Fruit fly (Drosophila melanogaster) whole organism, embryonic: ENCODE data around the gene CG11279.

ENCODE experiments used
- Ada2b ChIP-seq: fragments of 200-800 bp; sonication (Bioruptor generic); IDR thresholded peaks from 2 replicates; pipeline ENCODE4 v1.3.6; 2022; ENCODE audit warnings: missing biosample characterization, missing genetic modification characterization
- Atf-2 ChIP-seq: fragments of 200-800 bp; sonication (Bioruptor generic); optimal IDR thresholded peaks from 2 replicates; lab custom pipeline; 2016; ENCODE audit warnings: missing biosample characterization, missing genetic modification characterization
- CG10147 ChIP-seq: fragments of 200-800 bp; sonication (Bioruptor generic); optimal IDR thresholded peaks from 2 replicates; lab custom pipeline; 2019; ENCODE audit warnings: missing biosample characterization, mild to moderate bottlenecking, missing genetic modification characterization, moderate library complexity
- CG11093 ChIP-seq: fragments of 200-800 bp; sonication (Bioruptor generic); IDR thresholded peaks from 3 replicates; pipeline ENCODE4 v1.3.6; 2022; ENCODE audit warnings: missing biosample characterization, missing genetic modification characterization
- CG11398 ChIP-seq: fragments of 200-800 bp; sonication (Bioruptor generic); optimal IDR thresholded peaks from 2 replicates; lab custom pipeline; 2016; ENCODE audit warnings: missing biosample characterization, missing genetic modification characterization
- CG11504 ChIP-seq: fragments of 200-800 bp; sonication (Bioruptor generic); optimal IDR thresholded peaks from 3 replicates; lab custom pipeline; 2019; ENCODE audit warnings: missing biosample characterization, mild to moderate bottlenecking, missing genetic modification characterization, moderate library complexity
- CG12769 ChIP-seq: fragments of 200-800 bp; sonication (Bioruptor generic); optimal IDR thresholded peaks from 2 replicates; lab custom pipeline; 2019; ENCODE audit warnings: missing biosample characterization, mild to moderate bottlenecking, missing genetic modification characterization, moderate library complexity
- CG13123 ChIP-seq: fragments of 200-800 bp; sonication (Bioruptor generic); optimal IDR thresholded peaks from 2 replicates; lab custom pipeline; 2016; ENCODE audit warnings: missing biosample characterization, missing genetic modification characterization
- CG14965 ChIP-seq: fragments of 200-800 bp; sonication (Bioruptor generic); optimal IDR thresholded peaks from 2 replicates; lab custom pipeline; 2016; ENCODE audit warnings: missing biosample characterization, missing genetic modification characterization, borderline replicate concordance
- CG17802 ChIP-seq: fragments of 200-800 bp; sonication (Bioruptor generic); optimal IDR thresholded peaks from 2 replicates; lab custom pipeline; 2018; ENCODE audit warnings: missing biosample characterization, mild to moderate bottlenecking, missing genetic modification characterization, moderate library complexity
- CG18262 ChIP-seq: fragments of 200-800 bp; optimal IDR thresholded peaks from 3 replicates; lab custom pipeline; 2019; ENCODE audit warnings: missing biosample characterization, mild to moderate bottlenecking, missing genetic modification characterization, moderate library complexity
- CG31441 ChIP-seq: fragments of 200-800 bp; sonication (Bioruptor generic); IDR thresholded peaks from 2 replicates; pipeline ENCODE4 v1.3.6; 2022; ENCODE audit warnings: missing biosample characterization, missing genetic modification characterization
- CG3838 ChIP-seq: fragments of 200-800 bp; sonication (Bioruptor generic); optimal IDR thresholded peaks from 3 replicates; lab custom pipeline; 2016; ENCODE audit warnings: missing biosample characterization, missing genetic modification characterization
- CG3847 ChIP-seq: fragments of 200-800 bp; sonication (Bioruptor generic); IDR thresholded peaks from 2 replicates; pipeline ENCODE4 v1.3.6; 2022; ENCODE audit warnings: missing biosample characterization, missing genetic modification characterization
- CG4424 ChIP-seq: fragments of 200-800 bp; sonication (Bioruptor generic); optimal IDR thresholded peaks from 3 replicates; lab custom pipeline; 2016; ENCODE audit warnings: missing biosample characterization, missing genetic modification characterization
- CG7357 ChIP-seq: fragments of 200-800 bp; sonication (Bioruptor generic); IDR thresholded peaks from 3 replicates; pipeline ENCODE4 v1.3.6; 2022; ENCODE audit warnings: missing biosample characterization, missing genetic modification characterization
- CG7839 ChIP-seq: fragments of 200-800 bp; sonication (Bioruptor generic); optimal IDR thresholded peaks from 3 replicates; lab custom pipeline; 2018; ENCODE audit warnings: missing biosample characterization, mild to moderate bottlenecking, missing genetic modification characterization, moderate library complexity
- CG8290 ChIP-seq, 3 experiments: fragments of 200-800 bp; sonication (Bioruptor generic); optimal IDR thresholded peaks; 2 replicates each; lab custom pipeline; 2016 to 2019; ENCODE audit warnings: missing biosample characterization in 3 of 3, missing genetic modification characterization in 3 of 3, mild to moderate bottlenecking in 2 of 3, moderate library complexity in 1 of 3
- Dfd ChIP-seq, 2 experiments: fragments of >200 bp; optimal IDR thresholded peaks; 2 replicates each; lab custom pipeline; 2017; ENCODE audit warnings: missing biosample characterization in 2 of 2, missing genetic modification characterization in 2 of 2
- Dip2 ChIP-seq: fragments of 200-800 bp; sonication (Bioruptor generic); IDR thresholded peaks from 2 replicates; pipeline ENCODE4 v1.3.6; 2022; ENCODE audit warnings: missing biosample characterization, missing genetic modification characterization
- Gug ChIP-seq: fragments of 200-800 bp; sonication (Bioruptor generic); IDR thresholded peaks from 4 replicates; pipeline ENCODE4 v1.3.6; 2022; ENCODE audit warnings: missing biosample characterization, missing genetic modification characterization
- MBD-R2 ChIP-seq: fragments of 200-800 bp; sonication (Bioruptor generic); IDR thresholded peaks from 2 replicates; pipeline ENCODE4 v1.3.6; 2022; ENCODE audit warnings: missing biosample characterization, missing genetic modification characterization
- Max ChIP-seq: fragments of 200-800 bp; sonication (Bioruptor generic); optimal IDR thresholded peaks from 2 replicates; lab custom pipeline; 2016; ENCODE audit warnings: missing biosample characterization, mild to moderate bottlenecking, missing genetic modification characterization
- NFAT ChIP-seq: fragments of 200-800 bp; sonication (Bioruptor generic); IDR thresholded peaks from 2 replicates; pipeline ENCODE4 v1.3.6; 2022; ENCODE audit warnings: missing biosample characterization, missing genetic modification characterization
- Pdp1 ChIP-seq, 2 experiments: fragments of 200-800 bp; sonication (Bioruptor generic); optimal IDR thresholded peaks; 3 replicates each; lab custom pipeline; 2016; ENCODE audit warnings: missing biosample characterization in 2 of 2, missing genetic modification characterization in 2 of 2, mild to moderate bottlenecking in 1 of 2, moderate library complexity in 1 of 2
- Sry-δ ChIP-seq: fragments of 200-800 bp; sonication (Bioruptor generic); optimal IDR thresholded peaks from 2 replicates; lab custom pipeline; 2016; ENCODE audit warnings: missing biosample characterization, missing genetic modification characterization
- abd-A ChIP-seq: fragments of 200-800 bp; sonication (Bioruptor generic); optimal IDR thresholded peaks from 3 replicates; lab custom pipeline; 2019; ENCODE audit warnings: missing biosample characterization, mild to moderate bottlenecking, missing genetic modification characterization, moderate library complexity
- chinmo ChIP-seq: fragments of 200-800 bp; sonication (Bioruptor generic); IDR thresholded peaks from 4 replicates; pipeline ENCODE4 v1.3.6; 2022; ENCODE audit warnings: missing biosample characterization, missing genetic modification characterization; ENCODE audit not compliant: partially characterized antibody
- chm ChIP-seq: fragments of 200-800 bp; sonication (Bioruptor generic); IDR thresholded peaks from 2 replicates; pipeline ENCODE4 v1.3.6; 2022; ENCODE audit warnings: missing biosample characterization, missing genetic modification characterization
- crp ChIP-seq, 2 experiments: fragments of 200-800 bp; sonication (Bioruptor generic); optimal IDR thresholded peaks; 2 replicates in 1 of 2; 3 replicates in 1 of 2; lab custom pipeline; 2017; ENCODE audit warnings: missing biosample characterization in 2 of 2, missing genetic modification characterization in 2 of 2, mild to moderate bottlenecking in 1 of 2, moderate library complexity in 1 of 2
- dan ChIP-seq: fragments of 200-800 bp; sonication (Bioruptor generic); IDR thresholded peaks from 2 replicates; pipeline ENCODE4 v1.3.6; 2022; ENCODE audit warnings: missing biosample characterization, missing genetic modification characterization
- dm ChIP-seq: fragments of 200-800 bp; sonication (Bioruptor generic); optimal IDR thresholded peaks from 3 replicates; lab custom pipeline; 2016; ENCODE audit warnings: missing biosample characterization, missing genetic modification characterization
- emc ChIP-seq: fragments of 200-800 bp; sonication (Bioruptor generic); optimal IDR thresholded peaks from 2 replicates; lab custom pipeline; 2016; ENCODE audit warnings: missing biosample characterization, missing genetic modification characterization
- en ChIP-seq: fragments of 200-800 bp; sonication (Bioruptor generic); optimal IDR thresholded peaks from 2 replicates; lab custom pipeline; 2016; ENCODE audit warnings: missing biosample characterization, missing genetic modification characterization
- ftz-f1 ChIP-seq: fragments of 200-800 bp; sonication (Bioruptor generic); optimal IDR thresholded peaks from 2 replicates; lab custom pipeline; 2016; ENCODE audit warnings: missing biosample characterization, missing genetic modification characterization
- gce ChIP-seq: fragments of 200-800 bp; sonication (Bioruptor generic); IDR thresholded peaks from 3 replicates; pipeline ENCODE4 v1.3.6; 2022; ENCODE audit warnings: missing biosample characterization, missing genetic modification characterization
- gcm2 ChIP-seq: fragments of 200-800 bp; sonication (Bioruptor generic); optimal IDR thresholded peaks from 2 replicates; lab custom pipeline; 2016; ENCODE audit warnings: missing biosample characterization, missing genetic modification characterization
- hb ChIP-seq: fragments of 200-800 bp; sonication (Bioruptor generic); IDR thresholded peaks from 3 replicates; pipeline ENCODE4 v1.3.6; 2022; ENCODE audit warnings: missing biosample characterization, missing genetic modification characterization; ENCODE audit not compliant: partially characterized antibody
- lola ChIP-seq, 3 experiments: fragments of >200 bp in 2 of 3; fragments of 200-800 bp in 1 of 3; sonication (Bioruptor generic) in 1 of 3; optimal IDR thresholded peaks; 2 replicates each; lab custom pipeline; 2017 to 2019; ENCODE audit warnings: missing biosample characterization in 3 of 3, missing genetic modification characterization in 3 of 3, mild to moderate bottlenecking in 1 of 3, moderate library complexity in 1 of 3
- mirr ChIP-seq: fragments of 200-800 bp; sonication (Bioruptor generic); optimal IDR thresholded peaks from 3 replicates; lab custom pipeline; 2018; ENCODE audit warnings: missing biosample characterization, mild to moderate bottlenecking, missing genetic modification characterization
- pnt ChIP-seq: fragments of 200-800 bp; sonication (Bioruptor generic); optimal IDR thresholded peaks from 3 replicates; lab custom pipeline; 2016; ENCODE audit warnings: missing biosample characterization, missing genetic modification characterization
- row ChIP-seq: fragments of 200-800 bp; sonication (Bioruptor generic); IDR thresholded peaks from 3 replicates; pipeline ENCODE4 v1.3.6; 2022; ENCODE audit warnings: missing biosample characterization, missing genetic modification characterization
- sd ChIP-seq: fragments of 200-800 bp; sonication (Bioruptor generic); optimal IDR thresholded peaks from 3 replicates; lab custom pipeline; 2018; ENCODE audit warnings: missing biosample characterization, mild to moderate bottlenecking, missing genetic modification characterization, moderate library complexity
- slbo ChIP-seq: fragments of 200-800 bp; sonication (Bioruptor generic); IDR thresholded peaks from 2 replicates; pipeline ENCODE4 v1.3.6; 2022; ENCODE audit warnings: missing biosample characterization, missing genetic modification characterization
- slou ChIP-seq: fragments of 200-800 bp; sonication (Bioruptor generic); optimal IDR thresholded peaks from 3 replicates; lab custom pipeline; 2016; ENCODE audit warnings: missing biosample characterization, missing genetic modification characterization
- stwl ChIP-seq: fragments of 200-800 bp; sonication (Bioruptor generic); optimal IDR thresholded peaks from 3 replicates; lab custom pipeline; 2018; ENCODE audit warnings: missing biosample characterization, mild to moderate bottlenecking, missing genetic modification characterization, moderate library complexity
- tio ChIP-seq: fragments of 200-800 bp; sonication (Bioruptor generic); optimal IDR thresholded peaks from 2 replicates; lab custom pipeline; 2017; ENCODE audit warnings: missing biosample characterization, missing genetic modification characterization, inconsistent platforms
- zf30C ChIP-seq: fragments of 200-800 bp; sonication (Bioruptor generic); optimal IDR thresholded peaks from 3 replicates; lab custom pipeline; 2018; ENCODE audit warnings: missing biosample characterization, mild to moderate bottlenecking, missing genetic modification characterization

Gene CG11279

dm6 chr3L:13032085-13032914 lies 14.5 kb upstream of the CG11279 start (continued):
- TF ChIP-seq CG11504 (tag; lab: Kevin White, UChicago), result peak; percentile 39
- peak; percentile 31; the same call in 1 of the 2 replicates for TF ChIP-seq NFAT
- no peak for TF ChIP-seq hb (GFP tag; lab: Robert Waterston, UW)
- TF ChIP-seq ftz-f1, result no peak
- TF ChIP-seq MBD-R2 (GFP tag; lab: Robert Waterston, UW), result no peak
- peak; percentile 71 for TF ChIP-seq CG18262 (tag; lab: Kevin White, UChicago)
- peak; percentile 61; the same call in 1 of the 3 replicates for TF ChIP-seq gce (GFP tag; lab: Robert Waterston, UW)
- TF ChIP-seq Sry-δ (GFP tag; lab: Kevin White, UChicago), result peak; percentile 23
- TF ChIP-seq dm (GFP tag; lab: Kevin White, UChicago), result peak; percentile 13
- 0 out of 4 replicates have a peak, but pooled peaks have one; percentile 66 for TF ChIP-seq chinmo (GFP tag; lab: Robert Waterston, UW)
- TF ChIP-seq CG14965 (GFP tag; lab: Kevin White, UChicago), result no peak
- no peak for TF ChIP-seq Dfd (GFP tag; optimal IDR thresholded peaks at IDR 0.05; lab: Kevin White, UChicago)
- peak; percentile 42 for TF ChIP-seq CG7839 (tag; lab: Kevin White, UChicago)
- peak in 1 of 2 experiments; percentile 9 for TF ChIP-seq Pdp1 (GFP tag; optimal IDR thresholded peaks at IDR 0.05; lab: Kevin White, UChicago)
- peak; percentile 22 for TF ChIP-seq sd (tag; lab: Kevin White, UChicago)
- TF ChIP-seq slbo (GFP tag; lab: Robert Waterston, UW), result no peak
- no peak for TF ChIP-seq Dip2 (GFP tag; lab: Robert Waterston, UW)
- TF ChIP-seq gcm2, result no peak
- peak; percentile 2 for TF ChIP-seq CG11398 (GFP tag; lab: Kevin White, UChicago)
- TF ChIP-seq mirr, result no peak
- TF ChIP-seq CG13123 (GFP tag; lab: Kevin White, UChicago), result no peak
- TF ChIP-seq CG3838 (GFP tag; lab: Kevin White, UChicago), result no peak
- no peak for TF ChIP-seq CG17802 (tag; lab: Kevin White, UChicago)
- no peak for TF ChIP-seq Atf-2
- TF ChIP-seq row (GFP tag; lab: Robert Waterston, UW), result peak; percentile 54
- peak; percentile 9 for TF ChIP-seq tio
- no peak for TF ChIP-seq pnt (GFP tag; lab: Kevin White, UChicago)
- TF ChIP-seq CG11093 (GFP tag; lab: Robert Waterston, UW), result no peak
- TF ChIP-seq CG8290 (GFP tag; optimal IDR thresholded peaks at IDR 0.05; lab: Kevin White, UChicago), result no peak
- peak in 1 of 2 experiments; percentile 61 for TF ChIP-seq CG8290 (tag; optimal IDR thresholded peaks at IDR 0.05; lab: Kevin White, UChicago)
- TF ChIP-seq dan (GFP tag; lab: Robert Waterston, UW), result no peak
- no peak for TF ChIP-seq CG7357 (GFP tag; lab: Robert Waterston, UW)
- TF ChIP-seq en, result no peak
- TF ChIP-seq crp (GFP tag; optimal IDR thresholded peaks at IDR 0.05; lab: Kevin White, UChicago), result no peak
- TF ChIP-seq Gug (GFP tag; lab: Robert Waterston, UW), result no peak
- no peak for TF ChIP-seq slou (GFP tag; lab: Kevin White, UChicago)
- peak; percentile 45; the same call in 1 of the 2 replicates for TF ChIP-seq chm
- TF ChIP-seq Max (GFP tag; lab: Kevin White, UChicago), result no peak
- TF ChIP-seq stwl, result peak; percentile 42
- TF ChIP-seq abd-A, result peak; percentile 80
- TF ChIP-seq emc (GFP tag; lab: Kevin White, UChicago), result no peak
- peak; percentile 88 for TF ChIP-seq CG31441 (GFP tag; lab: Robert Waterston, UW)
- TF ChIP-seq CG12769 (tag; lab: Kevin White, UChicago), result peak; percentile 21
- no peak for TF ChIP-seq CG10147
- no peak for TF ChIP-seq zf30C (GFP tag; lab: Kevin White, UChicago)
- peak; percentile 22 for TF ChIP-seq CG4424 (GFP tag; lab: Kevin White, UChicago)
- TF ChIP-seq Ada2b (GFP tag; lab: Robert Waterston, UW), result no peak
- TF ChIP-seq lola (GFP tag; optimal IDR thresholded peaks at IDR 0.05; lab: Kevin White, UChicago), result peak in 1 of 3 experiments; percentile 75
- TF ChIP-seq CG3847, result no peak
